Worm (Caenorhabditis elegans): ENCODE results near the gene twk-17.

Gene twk-17

DNA sequence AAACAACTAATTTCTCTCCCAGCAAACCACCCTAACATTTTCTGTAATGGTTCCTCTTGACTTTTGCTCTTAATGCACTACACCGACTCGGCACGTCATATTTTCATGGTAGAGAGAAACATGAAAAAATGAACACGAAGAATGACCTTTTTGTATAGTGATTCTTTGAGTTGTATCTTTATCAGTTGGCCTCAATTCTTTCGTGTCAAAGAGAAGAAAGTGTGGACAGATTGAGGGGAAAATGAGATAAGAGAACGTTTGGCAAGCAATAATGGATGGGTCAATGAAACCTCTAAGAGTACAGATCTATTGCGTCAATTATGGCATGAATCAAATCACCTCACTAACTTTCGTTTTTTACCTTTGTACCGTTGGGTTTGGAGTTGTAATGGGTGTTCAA lies 31.9 kb downstream of the twk-17 start:
- TF ChIP-seq pax-1 (tag; optimal IDR thresholded peaks at IDR 0.05) (no peak), npax-4 (tag; optimal IDR thresholded peaks at IDR 0.05) (no peak), dve-1 (tag; optimal IDR thresholded peaks at IDR 0.05) (no peak), elt-2 (tag; optimal IDR thresholded peaks at IDR 0.05) (peak; percentile 77), ceh-48 (tag; optimal IDR thresholded peaks at IDR 0.05) (no peak), ceh-24 (tag; optimal IDR thresholded peaks at IDR 0.05) (no peak), ceh-34 (tag; optimal IDR thresholded peaks at IDR 0.05) (no peak), ceh-19 (GFP tag; optimal IDR thresholded peaks at IDR 0.05) (no peak), K09A11.1 (tag; optimal IDR thresholded peaks at IDR 0.05; ENCODE audit: insufficient read depth) (no peak)

DNA sequence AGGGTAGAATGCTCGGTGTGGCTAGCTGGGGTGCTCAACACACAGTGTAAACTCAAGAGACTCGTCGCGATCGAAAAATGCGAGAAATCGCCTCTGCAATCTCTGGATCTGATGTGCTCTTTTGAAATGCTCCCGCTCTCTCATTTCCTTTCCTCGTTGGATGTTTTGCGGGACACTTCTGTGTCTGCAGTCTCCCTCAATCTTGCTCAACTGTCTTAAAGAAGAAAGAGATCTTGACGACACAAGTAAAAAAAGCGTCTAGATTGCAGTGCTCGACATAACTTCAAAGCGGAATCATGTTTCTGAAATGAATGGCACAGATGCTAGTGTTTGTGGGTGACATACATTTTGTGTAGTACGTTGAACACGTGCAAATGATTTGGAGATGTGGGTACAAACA lies 34.3 kb downstream of the twk-17 start:
- TF ChIP-seq unc-42 (tag; optimal IDR thresholded peaks at IDR 0.05) = no peak
- TF ChIP-seq eyg-1 (tag; optimal IDR thresholded peaks at IDR 0.05) = no peak
- no peak for TF ChIP-seq ref-2 (tag; optimal IDR thresholded peaks at IDR 0.05)
- no peak for TF ChIP-seq nfya-1 (tag; optimal IDR thresholded peaks at IDR 0.05)
- no peak for TF ChIP-seq unc-86 (tag; optimal IDR thresholded peaks at IDR 0.05)
- TF ChIP-seq sox-4 (tag; optimal IDR thresholded peaks at IDR 0.05) = no peak
- TF ChIP-seq lim-6 (tag; optimal IDR thresholded peaks at IDR 0.05) = no peak
- peak; percentile 66 for TF ChIP-seq rnt-1 (tag; optimal IDR thresholded peaks at IDR 0.05)
- TF ChIP-seq ceh-31 (tag; optimal IDR thresholded peaks at IDR 0.05) = no peak
- TF ChIP-seq ceh-18 (tag; optimal IDR thresholded peaks at IDR 0.05) = peak; percentile 71
- peak; percentile 9 for TF ChIP-seq unc-55 (GFP tag; optimal IDR thresholded peaks at IDR 0.05)

DNA sequence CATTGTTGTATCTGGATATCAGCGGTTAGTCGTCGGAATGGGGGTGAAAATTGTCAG lies 34.5 kb downstream of the twk-17 start, which contains the start of the genes unc-98 and F08C6.18:
unc-98 (minus strand) TSS at position 48 of the 57 bp plus-strand sequence.
F08C6.18 (minus strand) TSS at position 57 of the 57 bp plus-strand sequence.
- TF ChIP-seq K02D7.2 (tag; optimal IDR thresholded peaks at IDR 0.05) (no peak), hlh-13 (GFP tag; optimal IDR thresholded peaks at IDR 0.05) (peak; percentile 10)

DNA sequence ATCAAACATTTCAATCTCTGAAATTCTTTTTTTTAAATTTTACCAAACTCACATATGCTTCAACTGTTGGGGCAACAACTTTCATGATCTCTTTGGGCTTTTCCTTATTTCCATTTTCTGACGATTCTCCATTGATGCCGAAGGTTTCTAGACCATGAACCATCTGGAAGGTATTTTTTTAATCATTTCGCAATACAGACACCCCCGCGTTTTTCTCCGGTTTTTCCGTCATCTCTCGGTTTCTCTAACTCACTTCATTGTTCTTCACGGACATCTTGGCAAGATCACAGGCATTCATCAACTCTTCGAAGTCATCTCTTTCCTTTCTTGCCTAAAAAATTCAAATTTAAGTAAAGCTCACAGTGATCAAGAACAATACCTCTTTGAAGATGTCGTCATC lies 34.7 kb downstream of the twk-17 start:
- TF ChIP-seq eyg-1 (tag; optimal IDR thresholded peaks at IDR 0.05) (no peak), C38D4.7 (GFP tag; optimal IDR thresholded peaks at IDR 0.05) (no peak), hlh-13 (GFP tag; optimal IDR thresholded peaks at IDR 0.05) (no peak), syd-9 (tag; optimal IDR thresholded peaks at IDR 0.05) (no peak), lin-11 (tag; optimal IDR thresholded peaks at IDR 0.05) (no peak), T23F11.4 (GFP tag; optimal IDR thresholded peaks at IDR 0.05) (no peak), unc-42 (tag; optimal IDR thresholded peaks at IDR 0.05) (no peak), ceh-22 (tag; optimal IDR thresholded peaks at IDR 0.05) (no peak), sox-2 (GFP tag; IDR thresholded peaks at IDR 0.05) (no peak), sox-4 (tag; optimal IDR thresholded peaks at IDR 0.05) (no peak), hlh-15 (tag; optimal IDR thresholded peaks at IDR 0.05) (no peak), lim-6 (tag; optimal IDR thresholded peaks at IDR 0.05) (no peak), dve-1 (tag; optimal IDR thresholded peaks at IDR 0.05) (no peak), che-1 (tag; optimal IDR thresholded peaks at IDR 0.05) (no peak), ahr-1 (tag; optimal IDR thresholded peaks at IDR 0.05) (no peak)

DNA sequence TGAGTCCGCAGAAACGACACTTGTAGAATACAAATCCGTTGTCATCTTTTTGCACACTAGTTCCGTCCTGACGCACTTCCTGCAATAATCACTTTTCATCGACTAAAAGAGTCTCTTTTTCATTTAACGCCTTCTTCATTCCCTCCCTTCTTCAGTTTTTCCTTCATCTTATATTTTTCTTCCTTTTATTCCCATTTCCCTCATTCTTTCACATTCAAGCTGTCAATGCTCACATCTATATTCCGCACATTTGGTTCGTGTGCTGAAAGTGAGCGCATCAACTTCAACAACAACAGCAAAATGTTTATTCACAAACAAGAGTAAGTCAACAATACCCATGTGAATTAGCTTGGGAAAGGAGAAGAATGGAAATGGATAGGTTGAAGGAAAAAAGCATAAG lies 35.8 kb downstream of the twk-17 start, which contains the start of gene pcyt-1:
pcyt-1 (plus strand) TSS at position 301 of the 400 bp plus-strand sequence.
- TF ChIP-seq mec-3 (tag; optimal IDR thresholded peaks at IDR 0.05; ENCODE audit: borderline replicate concordance) (no peak), tbx-7 (tag; optimal IDR thresholded peaks at IDR 0.05) (no peak), pros-1 (tag; optimal IDR thresholded peaks at IDR 0.05) (no peak), hlh-8 (tag; optimal IDR thresholded peaks at IDR 0.05) (no peak), unc-42 (tag; optimal IDR thresholded peaks at IDR 0.05) (no peak), ama-1 (optimal IDR thresholded peaks at IDR 0.05) (no peak), tbx-2 (tag; optimal IDR thresholded peaks at IDR 0.05) (no peak), ceh-24 (tag; optimal IDR thresholded peaks at IDR 0.05) (no peak), nhr-11 (tag; optimal IDR thresholded peaks at IDR 0.05) (no peak)

Measured in whole organism, late embryonic.